Worm (Caenorhabditis elegans) whole organism, mixed stage, embryonic: Measurements from ENCODE around the gene C07H4.1.

ENCODE experiments used
- M03D4.4 ChIP-seq: sonication (generic microtip); optimal IDR thresholded peaks from 2 replicates; lab custom pipeline; 2017; ENCODE audit warnings: mild to moderate bottlenecking, missing genetic modification characterization, missing compliant biosample characterization
- bed-3 ChIP-seq: fragments of 200-800 bp; sonication (Bioruptor generic); optimal IDR thresholded peaks from 3 replicates; lab custom pipeline; 2018; ENCODE audit warnings: mild to moderate bottlenecking, missing genetic modification characterization, moderate library complexity, missing compliant biosample characterization
- blmp-1 ChIP-seq: fragments of 150-350 bp; optimal IDR thresholded peaks from 2 replicates; lab custom pipeline; 2014; ENCODE audit warnings: missing biosample characterization, missing genetic modification characterization
- ceh-39 ChIP-seq: fragments of 150-350 bp; optimal IDR thresholded peaks from 2 replicates; lab custom pipeline; 2014; ENCODE audit warnings: missing biosample characterization, missing genetic modification characterization
- ceh-43 ChIP-seq: fragments of 200-800 bp; sonication (Bioruptor generic); optimal IDR thresholded peaks from 2 replicates; lab custom pipeline; 2018; ENCODE audit warnings: mild to moderate bottlenecking, missing genetic modification characterization, moderate library complexity, missing compliant biosample characterization
- ceh-83 ChIP-seq: fragments of 200-800 bp; sonication (Bioruptor generic); optimal IDR thresholded peaks from 2 replicates; lab custom pipeline; 2018; ENCODE audit warnings: mild to moderate bottlenecking, missing genetic modification characterization, missing compliant biosample characterization
- ces-1 ChIP-seq: fragments of 150-350 bp; optimal IDR thresholded peaks from 2 replicates; lab custom pipeline; 2014; ENCODE audit warnings: missing biosample characterization, missing genetic modification reagents, missing genetic modification characterization
- cnd-1 ChIP-seq: fragments of 200-800 bp; sonication (Bioruptor generic); optimal IDR thresholded peaks from 2 replicates; lab custom pipeline; 2018; ENCODE audit warnings: mild to moderate bottlenecking, missing genetic modification characterization, missing compliant biosample characterization
- drap-1 ChIP-seq: fragments of 200-800 bp; sonication (Bioruptor generic); optimal IDR thresholded peaks from 3 replicates; lab custom pipeline; 2018; ENCODE audit warnings: mild to moderate bottlenecking, missing genetic modification characterization, missing compliant biosample characterization
- elt-1 ChIP-seq: sonication (generic microtip); optimal IDR thresholded peaks from 2 replicates; lab custom pipeline; 2017; ENCODE audit warnings: missing genetic modification characterization, mild to moderate bottlenecking, missing compliant biosample characterization, antibody characterized with exemption, moderate library complexity, borderline replicate concordance; ENCODE audit not compliant: insufficient read depth
- elt-3 ChIP-seq: fragments of 150-350 bp; optimal IDR thresholded peaks from 2 replicates; lab custom pipeline; 2014; ENCODE audit warnings: missing biosample characterization, missing genetic modification characterization
- flh-1 ChIP-seq: fragments of 200-800 bp; sonication (Bioruptor generic); optimal IDR thresholded peaks from 2 replicates; lab custom pipeline; 2018; ENCODE audit warnings: mild to moderate bottlenecking, missing genetic modification characterization, moderate library complexity, missing compliant biosample characterization
- ham-2 ChIP-seq: fragments of 200-800 bp; sonication (Bioruptor generic); optimal IDR thresholded peaks from 2 replicates; lab custom pipeline; 2018; ENCODE audit warnings: mild to moderate bottlenecking, missing genetic modification characterization, missing compliant biosample characterization
- hlh-1 ChIP-seq: fragments of 150-350 bp; optimal IDR thresholded peaks from 2 replicates; lab custom pipeline; 2014; ENCODE audit warnings: missing biosample characterization, missing genetic modification reagents, missing genetic modification characterization
- lin-32 ChIP-seq: fragments of 200-800 bp; sonication (Bioruptor generic); optimal IDR thresholded peaks from 2 replicates; lab custom pipeline; 2018; ENCODE audit warnings: mild to moderate bottlenecking, missing genetic modification characterization, missing compliant biosample characterization
- lsy-2 ChIP-seq: fragments of 150-350 bp; optimal IDR thresholded peaks from 2 replicates; lab custom pipeline; 2014; ENCODE audit warnings: missing biosample characterization, missing genetic modification characterization
- mab-5 ChIP-seq: fragments of 150-350 bp; optimal IDR thresholded peaks from 2 replicates; lab custom pipeline; 2014; ENCODE audit warnings: missing biosample characterization, missing genetic modification characterization
- mep-1 ChIP-seq: fragments of 150-350 bp; optimal IDR thresholded peaks from 2 replicates; lab custom pipeline; 2017; ENCODE audit warnings: missing biosample characterization, missing genetic modification reagents, missing genetic modification characterization, inconsistent platforms
- mls-2 ChIP-seq: sonication (generic microtip); optimal IDR thresholded peaks from 2 replicates; lab custom pipeline; 2016; ENCODE audit warnings: mild to moderate bottlenecking, missing genetic modification characterization, moderate library complexity, missing compliant biosample characterization
- nhr-12 ChIP-seq: fragments of 150-350 bp; optimal IDR thresholded peaks from 2 replicates; lab custom pipeline; 2014; ENCODE audit warnings: missing biosample characterization, missing genetic modification characterization
- nhr-2 ChIP-seq: fragments of 150-350 bp; optimal IDR thresholded peaks from 2 replicates; lab custom pipeline; 2014; ENCODE audit warnings: missing biosample characterization, missing genetic modification characterization
- nhr-237 ChIP-seq: fragments of 150-350 bp; optimal IDR thresholded peaks from 2 replicates; lab custom pipeline; 2014; ENCODE audit warnings: missing biosample characterization, missing genetic modification characterization
- nhr-28 ChIP-seq: fragments of 150-350 bp; optimal IDR thresholded peaks from 2 replicates; lab custom pipeline; 2014; ENCODE audit warnings: missing biosample characterization, missing genetic modification characterization
- sem-2 ChIP-seq: fragments of 200-800 bp; sonication (Bioruptor generic); optimal IDR thresholded peaks from 2 replicates; lab custom pipeline; 2018; ENCODE audit warnings: mild to moderate bottlenecking, missing genetic modification characterization, missing compliant biosample characterization
- tbx-8 ChIP-seq: fragments of 200-800 bp; sonication (Bioruptor generic); optimal IDR thresholded peaks from 2 replicates; lab custom pipeline; 2018; ENCODE audit warnings: mild to moderate bottlenecking, missing genetic modification characterization, moderate library complexity, missing compliant biosample characterization
- unc-120 ChIP-seq: sonication (generic microtip); optimal IDR thresholded peaks from 2 replicates; lab custom pipeline; 2017; ENCODE audit warnings: missing genetic modification characterization, missing compliant biosample characterization; ENCODE audit not compliant: poor library complexity, severe bottlenecking
- unc-39 ChIP-seq: fragments of 150-350 bp; optimal IDR thresholded peaks from 2 replicates; lab custom pipeline; 2014; ENCODE audit warnings: missing biosample characterization, missing genetic modification characterization
- unc-62 ChIP-seq: fragments of 150-350 bp; optimal IDR thresholded peaks from 2 replicates; lab custom pipeline; 2014; ENCODE audit warnings: missing biosample characterization, missing genetic modification reagents, missing genetic modification characterization
- zip-8 ChIP-seq: fragments of 150-350 bp; optimal IDR thresholded peaks from 2 replicates; lab custom pipeline; 2014; ENCODE audit warnings: missing biosample characterization, missing genetic modification characterization
- ztf-11 ChIP-seq: fragments of 150-350 bp; optimal IDR thresholded peaks from 2 replicates; lab custom pipeline; 2014; ENCODE audit warnings: missing biosample characterization, missing genetic modification characterization

Gene C07H4.1

DNA sequence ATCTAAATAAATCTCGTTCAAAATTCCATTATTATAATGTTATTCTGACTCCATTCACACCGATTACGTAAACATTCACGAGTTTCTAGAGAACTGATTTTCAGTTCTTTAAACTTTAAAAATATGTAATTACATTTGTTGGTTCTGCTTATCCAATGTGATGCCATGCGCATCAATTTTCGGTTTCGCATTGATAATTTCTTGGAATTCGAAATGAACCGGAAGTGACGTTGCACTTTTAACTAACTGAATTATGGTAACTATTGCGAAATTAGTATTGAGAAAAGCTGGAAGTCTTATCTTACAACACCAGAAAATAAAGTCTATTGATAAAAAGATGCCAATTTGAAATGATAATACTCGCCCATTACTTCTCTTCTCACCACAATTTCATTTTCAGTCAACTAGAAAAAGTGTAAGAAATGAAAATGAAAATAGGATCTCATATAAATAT is 24.3 kb upstream of the C07H4.1 start:
- TF ChIP-seq mls-2 (tag; lab: Kevin White, UChicago) (no peak), unc-62 (GFP tag; lab: Kevin White, UChicago) (no peak), tbx-8 (GFP tag; lab: Kevin White, UChicago) (no peak), cnd-1 (tag; lab: Kevin White, UChicago) (no peak), nhr-12 (tag; lab: Kevin White, UChicago) (no peak), M03D4.4 (tag; lab: Kevin White, UChicago) (no peak), sem-2 (GFP tag; lab: Kevin White, UChicago) (no peak)

DNA sequence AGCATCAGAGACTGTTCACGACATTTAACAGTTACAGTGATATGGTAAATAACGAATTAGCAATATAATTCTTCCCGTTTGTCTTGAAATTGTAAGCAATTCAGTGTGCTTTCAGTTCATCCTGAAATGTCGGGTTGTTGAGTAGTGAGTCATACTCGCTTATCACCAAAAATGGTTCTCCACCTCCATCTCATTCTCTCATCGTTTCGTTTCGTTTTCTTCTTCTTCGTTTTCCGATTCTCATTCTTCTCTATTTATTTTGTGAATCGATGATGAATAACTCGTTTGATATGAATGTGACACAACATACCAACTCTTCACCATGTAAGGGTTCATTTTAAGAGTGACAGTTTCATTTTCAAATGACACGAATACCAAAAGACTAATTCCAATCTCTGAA is 22.9 kb upstream of the C07H4.1 start:
- TF ChIP-seq bed-3 (no peak), nhr-12 (tag; lab: Kevin White, UChicago) (no peak), lin-32 (GFP tag; lab: Kevin White, UChicago) (no peak), mab-5 (tag; lab: Kevin White, UChicago) (no peak), unc-62 (GFP tag; lab: Kevin White, UChicago) (no peak), unc-39 (tag; lab: Kevin White, UChicago) (no peak), ces-1 (no peak), mls-2 (tag; lab: Kevin White, UChicago) (no peak), ceh-39 (tag; lab: Kevin White, UChicago) (no peak), ceh-83 (GFP tag; lab: Kevin White, UChicago) (no peak), hlh-1 (tag; lab: Kevin White, UChicago) (no peak)

DNA sequence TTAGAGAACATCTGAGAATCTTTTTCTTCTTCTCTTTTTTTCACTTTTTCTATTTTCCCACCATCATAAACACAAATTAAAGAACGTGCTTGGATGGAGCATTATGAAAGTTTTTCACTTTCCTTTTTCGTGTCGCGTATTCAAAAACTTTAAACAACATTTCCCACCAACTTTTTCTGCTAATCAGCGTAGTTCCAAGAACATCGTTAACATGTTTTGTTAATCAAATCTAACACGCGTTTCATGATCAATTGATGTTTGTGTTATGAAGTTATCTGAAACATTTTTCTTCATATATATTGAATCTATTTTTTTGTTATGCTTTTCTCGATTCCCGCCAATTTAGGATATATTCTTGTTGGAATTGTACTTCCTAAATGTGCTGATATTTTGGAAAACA is 22.2 kb upstream of the C07H4.1 start:
- TF ChIP-seq zip-8 (tag; lab: Kevin White, UChicago) (no peak), unc-39 (tag; lab: Kevin White, UChicago) (no peak), nhr-237 (tag; lab: Kevin White, UChicago) (no peak), sem-2 (GFP tag; lab: Kevin White, UChicago) (no peak), ztf-11 (tag; lab: Kevin White, UChicago) (no peak), mep-1 (tag; lab: Kevin White, UChicago) (no peak), mab-5 (tag; lab: Kevin White, UChicago) (no peak), lsy-2 (tag; lab: Kevin White, UChicago) (no peak), elt-1 (no peak), cnd-1 (tag; lab: Kevin White, UChicago) (no peak), nhr-12 (tag; lab: Kevin White, UChicago) (no peak), M03D4.4 (tag; lab: Kevin White, UChicago) (no peak), hlh-1 (tag; lab: Kevin White, UChicago) (no peak), ceh-43 (no peak), tbx-8 (GFP tag; lab: Kevin White, UChicago) (no peak)

DNA sequence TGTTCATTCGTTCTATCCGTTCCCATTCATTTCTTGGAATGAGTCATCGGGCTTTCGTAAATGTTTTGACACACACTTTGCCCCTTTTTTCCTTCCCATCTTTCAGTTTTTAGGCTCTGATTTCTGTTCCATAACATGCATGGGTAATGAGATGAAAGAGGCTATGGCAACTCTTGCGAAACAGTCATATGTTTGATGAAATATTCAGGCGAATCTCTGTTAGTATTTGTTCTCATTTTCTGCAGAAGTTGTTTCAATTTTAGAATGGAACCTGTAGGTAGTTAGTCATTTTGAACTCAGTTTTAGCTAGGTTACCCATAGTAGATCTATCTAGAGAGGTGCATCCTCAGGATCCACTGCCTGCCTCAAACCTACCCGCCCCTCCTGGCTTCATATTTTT is 21.5 kb upstream of the C07H4.1 start:
- TF ChIP-seq nhr-12 (tag; lab: Kevin White, UChicago) = no peak
- TF ChIP-seq elt-3 (tag; lab: Kevin White, UChicago) = no peak
- TF ChIP-seq lin-32 (GFP tag; lab: Kevin White, UChicago) = no peak
- no peak for TF ChIP-seq ham-2 (GFP tag; lab: Kevin White, UChicago)
- TF ChIP-seq ztf-11 (tag; lab: Kevin White, UChicago) = no peak
- TF ChIP-seq unc-39 (tag; lab: Kevin White, UChicago) = no peak
- no peak for TF ChIP-seq hlh-1 (tag; lab: Kevin White, UChicago)
- TF ChIP-seq blmp-1 (tag; lab: Kevin White, UChicago) = no peak
- no peak for TF ChIP-seq tbx-8 (GFP tag; lab: Kevin White, UChicago)
- no peak for TF ChIP-seq mab-5 (tag; lab: Kevin White, UChicago)
- TF ChIP-seq bed-3 = no peak
- no peak for TF ChIP-seq nhr-28 (tag; lab: Kevin White, UChicago)
- no peak for TF ChIP-seq ceh-43
- no peak for TF ChIP-seq mep-1 (tag; lab: Kevin White, UChicago)
- no peak for TF ChIP-seq unc-120
- no peak for TF ChIP-seq ceh-39 (tag; lab: Kevin White, UChicago)
- no peak for TF ChIP-seq flh-1
- no peak for TF ChIP-seq nhr-2 (tag; lab: Kevin White, UChicago)

DNA sequence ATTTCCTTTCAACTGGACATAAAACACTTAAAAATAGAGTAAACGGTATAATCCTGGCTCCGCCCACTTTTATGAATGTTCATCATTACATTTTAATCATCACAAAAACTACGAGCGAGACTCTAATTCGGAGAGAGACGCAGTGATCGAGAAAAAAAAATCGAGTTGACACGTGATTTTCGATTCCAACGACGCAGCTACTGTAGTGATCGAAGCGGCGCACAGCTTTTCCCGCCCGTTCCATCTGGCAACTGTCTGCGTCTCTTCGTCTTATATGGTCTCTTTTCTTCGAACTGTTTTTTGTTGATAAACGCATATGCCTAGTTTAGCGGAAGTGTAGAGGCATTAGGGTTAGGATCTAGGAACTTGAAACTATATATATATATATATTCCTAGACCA is 20.3 kb upstream of the C07H4.1 start:
- TF ChIP-seq mep-1 (tag; lab: Kevin White, UChicago) (no peak), drap-1 (GFP tag; lab: Kevin White, UChicago) (no peak)
